Worm (Caenorhabditis elegans): Measurements from ENCODE around the gene F07C6.4.

ce11 chrIV:12869383-12869782, 63.7 kb downstream of the F07C6.4 start:
- TF ChIP-seq lsy-2 (tag; optimal IDR thresholded peaks at IDR 0.05) (no peak), pha-4 (tag; optimal IDR thresholded peaks at IDR 0.05) (no peak), M03D4.4 (tag; optimal IDR thresholded peaks at IDR 0.05) (no peak), mep-1 (tag; optimal IDR thresholded peaks at IDR 0.05) (no peak), unc-39 (tag; optimal IDR thresholded peaks at IDR 0.05) (no peak), nhr-237 (tag; optimal IDR thresholded peaks at IDR 0.05) (no peak), nhr-12 (tag; optimal IDR thresholded peaks at IDR 0.05) (no peak), nhr-28 (tag; optimal IDR thresholded peaks at IDR 0.05) (no peak), sptf-1 (tag; optimal IDR thresholded peaks at IDR 0.05) (no peak)
